Fruit fly (Drosophila melanogaster): ENCODE data around the gene Srg1.
A peak's percentile ranks its signal among the peaks of the same experiment; 100 is the strongest.

Srg1 gene

dm6 chr3R:24816993-24817854 is 47.3 kb downstream of the Srg1 start, which contains the start of the genes CG5808 and Saf-B (continued):
- TF ChIP-seq HHEX (GFP tag; optimal IDR thresholded peaks at IDR 0.05) = no peak
- TF ChIP-seq mam (GFP tag; optimal IDR thresholded peaks at IDR 0.05) = no peak
- TF ChIP-seq CG17829 (tag; optimal IDR thresholded peaks at IDR 0.05) = peak; percentile 71
- TF ChIP-seq Optix (GFP tag; IDR thresholded peaks at IDR 0.05) = no peak
- TF ChIP-seq hbn (GFP tag; IDR thresholded peaks at IDR 0.05; ENCODE audit: partially characterized antibody) = peak; percentile 67
- TF ChIP-seq ase (GFP tag; IDR thresholded peaks at IDR 0.05) = no peak
- no peak for TF ChIP-seq ac (GFP tag; optimal IDR thresholded peaks at IDR 0.05)
- peak; percentile 44 for TF ChIP-seq CG12155 (GFP tag; optimal IDR thresholded peaks at IDR 0.05)
- no peak for TF ChIP-seq jigr1 (GFP tag; IDR thresholded peaks at IDR 0.05)
- TF ChIP-seq gsb (GFP tag; IDR thresholded peaks at IDR 0.05) = no peak
- TF ChIP-seq Med (GFP tag) = peak; percentile 78
- no peak for TF ChIP-seq otp (GFP tag; IDR thresholded peaks at IDR 0.05)
- TF ChIP-seq lilli (GFP tag; optimal IDR thresholded peaks at IDR 0.05) = peak; percentile 38
- peak; percentile 42 for TF ChIP-seq Aef1 (GFP tag; IDR thresholded peaks at IDR 0.05)
- TF ChIP-seq Ada2b (GFP tag; IDR thresholded peaks at IDR 0.05) = no peak
- TF ChIP-seq eve (GFP tag; optimal IDR thresholded peaks at IDR 0.05) = no peak
- no peak for TF ChIP-seq gcm (GFP tag; optimal IDR thresholded peaks at IDR 0.05)
- no peak for TF ChIP-seq CG12942 (GFP tag; optimal IDR thresholded peaks at IDR 0.05)
- TF ChIP-seq CG1529 (GFP tag; optimal IDR thresholded peaks at IDR 0.05) = no peak
- TF ChIP-seq exex (tag; optimal IDR thresholded peaks at IDR 0.05) = no peak
- peak; percentile 86 for TF ChIP-seq Sry-δ (GFP tag; optimal IDR thresholded peaks at IDR 0.05)
- TF ChIP-seq CG17328 (GFP tag; IDR thresholded peaks at IDR 0.05) = no peak
- TF ChIP-seq Ssrp (tag; optimal IDR thresholded peaks at IDR 0.05) = peak; percentile 41
- TF ChIP-seq ci (GFP tag; IDR thresholded peaks at IDR 0.05) = no peak
- no peak for TF ChIP-seq gem (tag; optimal IDR thresholded peaks at IDR 0.05)
- no peak; the same call in 1 of the 2 replicates for TF ChIP-seq bowl (GFP tag; IDR thresholded peaks at IDR 0.05)
- no peak for TF ChIP-seq Nf-YC (tag; optimal IDR thresholded peaks at IDR 0.05)
- peak; percentile 57 for TF ChIP-seq CG30403 (GFP tag; optimal IDR thresholded peaks at IDR 0.05)
- no peak for TF ChIP-seq CG31365 (tag; optimal IDR thresholded peaks at IDR 0.05)
- TF ChIP-seq pum (GFP tag; optimal IDR thresholded peaks at IDR 0.05) = no peak
- no peak for TF ChIP-seq CG17186 (GFP tag; optimal IDR thresholded peaks at IDR 0.05)
- peak in 1 of 2 experiments; percentile 37 for TF ChIP-seq crp (GFP tag; optimal IDR thresholded peaks at IDR 0.05)
- no peak for TF ChIP-seq Nf-YB (GFP tag; optimal IDR thresholded peaks at IDR 0.05)
- TF ChIP-seq zen2 (GFP tag; IDR thresholded peaks at IDR 0.05; ENCODE audit: partially characterized antibody) = peak; percentile 69
- no peak for TF ChIP-seq psq (GFP tag; optimal IDR thresholded peaks at IDR 0.05)
- TF ChIP-seq Elba2 (GFP tag; optimal IDR thresholded peaks at IDR 0.05) = no peak
- TF ChIP-seq sna (GFP tag; IDR thresholded peaks at IDR 0.05; ENCODE audit: partially characterized antibody) = peak; percentile 56
- peak; percentile 82 for TF ChIP-seq Dref (GFP tag; IDR thresholded peaks at IDR 0.05)
- no peak for TF ChIP-seq gce (GFP tag; IDR thresholded peaks at IDR 0.05)
- no peak for TF ChIP-seq danr (GFP tag; IDR thresholded peaks at IDR 0.05)
- TF ChIP-seq sens-2 (GFP tag; IDR thresholded peaks at IDR 0.05) = no peak
- TF ChIP-seq az2 (GFP tag; optimal IDR thresholded peaks at IDR 0.05) = peak; percentile 33
- TF ChIP-seq D19B (GFP tag; optimal IDR thresholded peaks at IDR 0.05) = no peak
- TF ChIP-seq CG1647 (GFP tag; optimal IDR thresholded peaks at IDR 0.05) = no peak

Data from whole organism, embryonic.